Fruit fly (Drosophila melanogaster): ENCODE data around the gene eIF2D.

dm6 chr3R:29198299-29198698, 46.7 kb upstream of the eIF2D start:
- TF ChIP-seq Hsf (GFP tag; optimal IDR thresholded peaks at IDR 0.05) (no peak), pnt (GFP tag; optimal IDR thresholded peaks at IDR 0.05) (no peak), CG1792 (GFP tag; optimal IDR thresholded peaks at IDR 0.05) (no peak), crc (GFP tag; optimal IDR thresholded peaks at IDR 0.05) (no peak), Ssrp (tag; optimal IDR thresholded peaks at IDR 0.05) (no peak), run (tag; optimal IDR thresholded peaks at IDR 0.05) (no peak), CG12236 (GFP tag; optimal IDR thresholded peaks at IDR 0.05) (no peak), CG4328 (GFP tag; optimal IDR thresholded peaks at IDR 0.05) (no peak)

Measured in whole organism, embryonic.